Worm (Caenorhabditis elegans): ENCODE data around the gene R01H2.7.

The R01H2.7 gene

ce11 chrIII:7073801-7074386 lies 28.4 kb upstream of the R01H2.7 start, which contains the start of gene ZK418.5 (continued):
- TF ChIP-seq swsn-7 (tag; optimal IDR thresholded peaks at IDR 0.05) = peak; percentile 57
- no peak for TF ChIP-seq pax-3 (tag; optimal IDR thresholded peaks at IDR 0.05)
- peak; percentile 6 for TF ChIP-seq lin-13 (GFP tag; optimal IDR thresholded peaks at IDR 0.05)
- peak; percentile 29 to 68 (median 42) for TF ChIP-seq ceh-82 (tag; optimal IDR thresholded peaks at IDR 0.05)
- TF ChIP-seq fos-1 (tag; optimal IDR thresholded peaks at IDR 0.05) = peak; percentile 30
- no peak for TF ChIP-seq C04F5.9 (tag; optimal IDR thresholded peaks at IDR 0.05)
- TF ChIP-seq nhr-20 (tag; optimal IDR thresholded peaks at IDR 0.05) = peak; percentile 48
- TF ChIP-seq fkh-10 (GFP tag; optimal IDR thresholded peaks at IDR 0.05) = no peak
- peak; percentile 97 to 99 for TF ChIP-seq lin-35 (GFP tag; optimal IDR thresholded peaks at IDR 0.05)
- peak; percentile 70 for TF ChIP-seq nhr-71 (tag; optimal IDR thresholded peaks at IDR 0.05)
- peak; percentile 36 for TF ChIP-seq unc-86 (tag; optimal IDR thresholded peaks at IDR 0.05)
- TF ChIP-seq nhr-77 (tag; optimal IDR thresholded peaks at IDR 0.05) = no peak
- peak; percentile 78 for TF ChIP-seq rnt-1 (tag; optimal IDR thresholded peaks at IDR 0.05)
- peak; percentile 75 for TF ChIP-seq nhr-47 (tag; optimal IDR thresholded peaks at IDR 0.05)
- TF ChIP-seq ztf-11 (tag; optimal IDR thresholded peaks at IDR 0.05) = no peak
- peak in 1 of 2 experiments; percentile 11 for TF ChIP-seq mdl-1 (tag; optimal IDR thresholded peaks at IDR 0.05)
- no peak for TF ChIP-seq zip-4 (GFP tag; optimal IDR thresholded peaks at IDR 0.05)
- peak; percentile 79 for TF ChIP-seq C16A3.4 (tag; optimal IDR thresholded peaks at IDR 0.05)
- TF ChIP-seq lin-39 (tag; optimal IDR thresholded peaks at IDR 0.05) = peak; percentile 15
- no peak for TF ChIP-seq tlp-1 (tag; optimal IDR thresholded peaks at IDR 0.05)
- peak; percentile 20 for TF ChIP-seq aly-2 (tag; optimal IDR thresholded peaks at IDR 0.05)
- TF ChIP-seq nhr-76 (tag; optimal IDR thresholded peaks at IDR 0.05) = no peak
- TF ChIP-seq F16B12.6 (tag; optimal IDR thresholded peaks at IDR 0.05) = peak; percentile 66
- TF ChIP-seq lin-15B (tag; optimal IDR thresholded peaks at IDR 0.05) = peak; percentile 27
- TF ChIP-seq ama-1 (optimal IDR thresholded peaks at IDR 0.05) = no peak
- peak; percentile 78 for TF ChIP-seq skn-1 (tag; optimal IDR thresholded peaks at IDR 0.05)

- TF ChIP-seq ztf-4 (tag; optimal IDR thresholded peaks at IDR 0.05) (no peak), mef-2 (tag; optimal IDR thresholded peaks at IDR 0.05) (no peak), dsc-1 (tag; optimal IDR thresholded peaks at IDR 0.05) (no peak), unc-30 (tag; optimal IDR thresholded peaks at IDR 0.05) (no peak), xbp-1 (tag; optimal IDR thresholded peaks at IDR 0.05) (no peak), lin-15B (tag; optimal IDR thresholded peaks at IDR 0.05) (no peak), ces-1 (GFP tag; optimal IDR thresholded peaks at IDR 0.05) (no peak), nhr-237 (tag; optimal IDR thresholded peaks at IDR 0.05) (no peak)
Measured at ce11 chrIII:7072452-7072851, 26.9 kb upstream of the R01H2.7 start, which contains the start of gene lin-37. Gene lin-37, minus strand, starts transcription at chrIII:7072552.

- TF ChIP-seq sup-37 (GFP tag; optimal IDR thresholded peaks at IDR 0.05) (no peak), isw-1 (GFP tag; IDR thresholded peaks at IDR 0.05) (no peak), efl-3 (GFP tag; optimal IDR thresholded peaks at IDR 0.05) (no peak), rnt-1 (tag; optimal IDR thresholded peaks at IDR 0.05) (no peak), nhr-237 (tag; optimal IDR thresholded peaks at IDR 0.05) (no peak), ceh-8 (GFP tag; optimal IDR thresholded peaks at IDR 0.05) (no peak), mef-2 (tag; optimal IDR thresholded peaks at IDR 0.05) (no peak)
Measured at ce11 chrIII:7069981-7070380, 24.4 kb upstream of the R01H2.7 start, which contains the start of gene tmem-17. Gene tmem-17, plus strand, starts transcription at chrIII:7070281.

- TF ChIP-seq nhr-47 (tag; optimal IDR thresholded peaks at IDR 0.05) (peak; percentile 57), nhr-76 (tag; optimal IDR thresholded peaks at IDR 0.05) (no peak), aly-2 (tag; optimal IDR thresholded peaks at IDR 0.05) (peak; percentile 2), unc-62 (GFP tag; optimal IDR thresholded peaks at IDR 0.05) (no peak), efl-1 (optimal IDR thresholded peaks at IDR 0.05) (peak; percentile 90 to 94), efl-1 (GFP tag; optimal IDR thresholded peaks at IDR 0.05 in 1 of 2) (peak; percentile 93 to 99), unc-130 (tag; optimal IDR thresholded peaks at IDR 0.05) (peak; percentile 45), blmp-1 (tag; optimal IDR thresholded peaks at IDR 0.05) (peak; percentile 23), rnt-1 (tag; optimal IDR thresholded peaks at IDR 0.05) (peak; percentile 47), lin-35 (GFP tag; optimal IDR thresholded peaks at IDR 0.05) (peak; percentile 93 to 97), C16A3.4 (tag; optimal IDR thresholded peaks at IDR 0.05) (peak; percentile 46), snu-23 (GFP tag; optimal IDR thresholded peaks at IDR 0.05) (peak; percentile 68), sup-37 (GFP tag; optimal IDR thresholded peaks at IDR 0.05) (no peak), unc-98 (GFP tag; IDR thresholded peaks at IDR 0.05) (no peak), efl-3 (GFP tag; optimal IDR thresholded peaks at IDR 0.05) (no peak), ceh-63 (GFP tag; optimal IDR thresholded peaks at IDR 0.05) (no peak), ztf-11 (tag; optimal IDR thresholded peaks at IDR 0.05) (no peak), nhr-20 (tag; optimal IDR thresholded peaks at IDR 0.05) (peak; percentile 41), aha-1 (tag; optimal IDR thresholded peaks at IDR 0.05) (no peak), skn-1 (tag; optimal IDR thresholded peaks at IDR 0.05) (peak; percentile 75), fos-1 (tag; optimal IDR thresholded peaks at IDR 0.05) (no peak)
Measured at ce11 chrIII:7068520-7069113, 23.1 kb upstream of the R01H2.7 start, which contains the start of the genes ubc-18 and R01H2.8. Gene ubc-18, minus strand, starts transcription at chrIII:7068570. Gene R01H2.8, plus strand, starts transcription at chrIII:7069063.

All from whole organism, L1 larva.